Worm (Caenorhabditis elegans): ENCODE measurements around the gene ZK1320.5.

- TF ChIP-seq skn-1 (tag; optimal IDR thresholded peaks at IDR 0.05) (no peak), ZK546.5 (tag; optimal IDR thresholded peaks at IDR 0.05) (no peak), nhr-237 (tag; optimal IDR thresholded peaks at IDR 0.05) (no peak)
Observed at ce11 chrII:9644940-9645634, 20.4 kb downstream of the ZK1320.5 start.

All from whole organism, L3 larva.